Fruit fly (Drosophila melanogaster) whole organism, prepupa: ENCODE measurements around the gene Trim9.

Experiments
- Blimp-1 ChIP-seq: fragments of 200-800 bp; sonication (Bioruptor generic); optimal IDR thresholded peaks from 3 replicates; lab custom pipeline; 2017; ENCODE audit warnings: missing biosample characterization, missing genetic modification characterization, mild to moderate bottlenecking, moderate library complexity, missing genetic modification reagents
- CG10631 ChIP-seq: fragments of 200-800 bp; sonication (Bioruptor generic); optimal IDR thresholded peaks from 2 replicates; lab custom pipeline; 2016; ENCODE audit warnings: missing biosample characterization, missing genetic modification characterization
- CG10669 ChIP-seq: fragments of 200-800 bp; sonication (Bioruptor generic); optimal IDR thresholded peaks from 3 replicates; lab custom pipeline; 2018; ENCODE audit warnings: missing biosample characterization, mild to moderate bottlenecking, missing genetic modification characterization, moderate library complexity
- CG11294 ChIP-seq: fragments of 200-800 bp; sonication (Bioruptor generic); IDR thresholded peaks from 2 replicates; pipeline ENCODE4 v1.3.6; 2022; ENCODE audit warnings: missing biosample characterization, missing genetic modification characterization
- CG11902 ChIP-seq: fragments of 200-800 bp; sonication (Bioruptor generic); optimal IDR thresholded peaks from 3 replicates; lab custom pipeline; 2016; ENCODE audit warnings: missing biosample characterization, missing genetic modification characterization
- CG1621 ChIP-seq: fragments of 200-800 bp; sonication (Bioruptor generic); optimal IDR thresholded peaks from 3 replicates; lab custom pipeline; 2018; ENCODE audit warnings: missing biosample characterization, mild to moderate bottlenecking, missing genetic modification characterization
- CG16779 ChIP-seq: fragments of 200-800 bp; sonication (Bioruptor generic); optimal IDR thresholded peaks from 3 replicates; lab custom pipeline; 2017; ENCODE audit warnings: missing biosample characterization, mild to moderate bottlenecking, missing genetic modification characterization
- CG3032 ChIP-seq: fragments of 200-800 bp; optimal IDR thresholded peaks from 2 replicates; lab custom pipeline; 2019; ENCODE audit warnings: missing biosample characterization, mild to moderate bottlenecking, missing genetic modification characterization, moderate library complexity
- CG31627 ChIP-seq: fragments of 200-800 bp; sonication (Bioruptor generic); optimal IDR thresholded peaks from 3 replicates; lab custom pipeline; 2016; ENCODE audit warnings: missing biosample characterization, missing genetic modification characterization
- CG34406 ChIP-seq: fragments of 200-800 bp; sonication (Bioruptor generic); optimal IDR thresholded peaks from 3 replicates; lab custom pipeline; 2016; ENCODE audit warnings: missing biosample characterization, missing genetic modification characterization
- CG3919 ChIP-seq: fragments of 200-800 bp; sonication (Bioruptor generic); optimal IDR thresholded peaks from 3 replicates; lab custom pipeline; 2016; ENCODE audit warnings: missing biosample characterization, missing genetic modification characterization
- CG4318 ChIP-seq: fragments of 200-800 bp; sonication (Bioruptor generic); optimal IDR thresholded peaks from 3 replicates; lab custom pipeline; 2017; ENCODE audit warnings: missing biosample characterization, mild to moderate bottlenecking, missing genetic modification characterization
- CG6792 ChIP-seq: fragments of 200-800 bp; sonication (Bioruptor generic); optimal IDR thresholded peaks from 3 replicates; lab custom pipeline; 2016; ENCODE audit warnings: missing biosample characterization, missing genetic modification characterization
- CG6808 ChIP-seq: fragments of 200-800 bp; sonication (Bioruptor generic); optimal IDR thresholded peaks from 3 replicates; lab custom pipeline; 2017; ENCODE audit warnings: missing biosample characterization, missing genetic modification characterization, mild to moderate bottlenecking, moderate library complexity, missing genetic modification reagents
- CG6854 ChIP-seq: fragments of 200-800 bp; sonication (Bioruptor generic); optimal IDR thresholded peaks from 2 replicates; lab custom pipeline; 2017; ENCODE audit warnings: missing biosample characterization, mild to moderate bottlenecking, missing genetic modification characterization
- CG7368 ChIP-seq: fragments of 200-800 bp; sonication (Bioruptor generic); optimal IDR thresholded peaks from 3 replicates; lab custom pipeline; 2016; ENCODE audit warnings: missing biosample characterization, missing genetic modification characterization
- CG8319 ChIP-seq: fragments of 200-800 bp; sonication (Bioruptor generic); optimal IDR thresholded peaks from 3 replicates; lab custom pipeline; 2016; ENCODE audit warnings: missing biosample characterization, missing genetic modification characterization
- CG8632 ChIP-seq: fragments of 200-800 bp; sonication (Bioruptor generic); optimal IDR thresholded peaks from 3 replicates; lab custom pipeline; 2016; ENCODE audit warnings: missing biosample characterization, missing genetic modification characterization
- CG9139 ChIP-seq: fragments of 200-800 bp; sonication (Bioruptor generic); optimal IDR thresholded peaks from 3 replicates; lab custom pipeline; 2017; ENCODE audit warnings: missing biosample characterization, mild to moderate bottlenecking, missing genetic modification characterization
- Eip75B ChIP-seq: fragments of 200-800 bp; sonication (Bioruptor generic); optimal IDR thresholded peaks from 3 replicates; lab custom pipeline; 2016; ENCODE audit warnings: missing biosample characterization, missing genetic modification characterization
- Eip78C ChIP-seq: fragments of 200-800 bp; sonication (Bioruptor generic); peaks from one replicate; lab custom pipeline; 2016; ENCODE audit warnings: missing biosample characterization, missing genetic modification characterization
- Eip93F ChIP-seq: fragments of 200-800 bp; sonication (Bioruptor generic); optimal IDR thresholded peaks from 2 replicates; lab custom pipeline; 2016; ENCODE audit warnings: missing biosample characterization, mild to moderate bottlenecking, missing genetic modification characterization
- Ets21C ChIP-seq: fragments of 200-800 bp; sonication (Bioruptor generic); optimal IDR thresholded peaks from 3 replicates; lab custom pipeline; 2016; ENCODE audit warnings: missing biosample characterization, missing genetic modification characterization
- Gug ChIP-seq: fragments of 200-800 bp; sonication (Bioruptor generic); IDR thresholded peaks from 2 replicates; pipeline ENCODE4 v1.3.6; 2022; ENCODE audit warnings: missing biosample characterization, missing genetic modification characterization
- Hr38 ChIP-seq: sonication (Bioruptor generic); optimal IDR thresholded peaks from 2 replicates; lab custom pipeline; 2016; ENCODE audit warnings: missing biosample characterization, missing genetic modification characterization
- Lpt ChIP-seq: fragments of 200-800 bp; sonication (Bioruptor generic); optimal IDR thresholded peaks from 3 replicates; lab custom pipeline; 2016; ENCODE audit warnings: missing biosample characterization, missing genetic modification characterization
- OdsH ChIP-seq: fragments of 200-800 bp; sonication (Bioruptor generic); optimal IDR thresholded peaks from 3 replicates; lab custom pipeline; 2016; ENCODE audit warnings: missing biosample characterization, missing genetic modification characterization
- Smox ChIP-seq: fragments of 200-800 bp; sonication (Bioruptor generic); optimal IDR thresholded peaks from 3 replicates; lab custom pipeline; 2016; ENCODE audit warnings: missing biosample characterization, missing genetic modification characterization
- Sox102F ChIP-seq: fragments of 200-800 bp; sonication (Bioruptor generic); optimal IDR thresholded peaks from 2 replicates; lab custom pipeline; 2016; ENCODE audit warnings: missing biosample characterization, mild to moderate bottlenecking, missing genetic modification characterization
- Sox14 ChIP-seq: fragments of 200-800 bp; sonication (Bioruptor generic); optimal IDR thresholded peaks from 3 replicates; lab custom pipeline; 2016; ENCODE audit warnings: missing biosample characterization, missing genetic modification characterization
- Sox15 ChIP-seq: fragments of 200-800 bp; sonication (Bioruptor generic); optimal IDR thresholded peaks from 3 replicates; lab custom pipeline; 2016; ENCODE audit warnings: missing biosample characterization, missing genetic modification characterization
- achi ChIP-seq: fragments of 200-800 bp; sonication (Bioruptor generic); optimal IDR thresholded peaks from 3 replicates; lab custom pipeline; 2016; ENCODE audit warnings: missing biosample characterization, missing genetic modification characterization
- acj6 ChIP-seq: fragments of 200-800 bp; sonication (Bioruptor generic); optimal IDR thresholded peaks from 3 replicates; lab custom pipeline; 2016; ENCODE audit warnings: missing biosample characterization, missing genetic modification characterization
- cyc ChIP-seq: fragments of 200-800 bp; sonication (Bioruptor generic); optimal IDR thresholded peaks from 3 replicates; lab custom pipeline; 2016; ENCODE audit warnings: missing biosample characterization, missing genetic modification characterization
- dsx ChIP-seq: fragments of 200-800 bp; optimal IDR thresholded peaks from 3 replicates; lab custom pipeline; 2019; ENCODE audit warnings: missing biosample characterization, mild to moderate bottlenecking, missing genetic modification characterization, moderate library complexity; ENCODE audit not compliant: poor library complexity, severe bottlenecking
- eg ChIP-seq: fragments of 200-800 bp; sonication (Bioruptor generic); IDR thresholded peaks from 3 replicates; pipeline ENCODE4 v1.3.6; 2022; ENCODE audit warnings: missing biosample characterization, missing genetic modification characterization
- esn ChIP-seq: fragments of 200-800 bp; sonication (Bioruptor generic); optimal IDR thresholded peaks from 2 replicates; lab custom pipeline; 2016; ENCODE audit warnings: missing biosample characterization, mild to moderate bottlenecking, missing genetic modification characterization, moderate library complexity
- fd59A ChIP-seq: fragments of 200-800 bp; sonication (Bioruptor generic); optimal IDR thresholded peaks from 2 replicates; lab custom pipeline; 2017; ENCODE audit warnings: missing biosample characterization, mild to moderate bottlenecking, missing genetic modification characterization, missing genetic modification reagents
- fd85E ChIP-seq: fragments of 200-800 bp; sonication (Bioruptor generic); optimal IDR thresholded peaks from 3 replicates; lab custom pipeline; 2016; ENCODE audit warnings: missing biosample characterization, missing genetic modification characterization
- fkh ChIP-seq: fragments of 200-800 bp; sonication (Bioruptor generic); optimal IDR thresholded peaks from 3 replicates; lab custom pipeline; 2017; ENCODE audit warnings: missing biosample characterization, mild to moderate bottlenecking, missing genetic modification characterization, moderate library complexity
- lz ChIP-seq: fragments of 200-800 bp; sonication (Bioruptor generic); optimal IDR thresholded peaks from 3 replicates; lab custom pipeline; 2016; ENCODE audit warnings: missing biosample characterization, missing genetic modification characterization
- net ChIP-seq: fragments of 200-800 bp; sonication (Bioruptor generic); optimal IDR thresholded peaks from 3 replicates; lab custom pipeline; 2016; ENCODE audit warnings: missing biosample characterization, missing genetic modification characterization
- pdm3 ChIP-seq: fragments of 200-800 bp; sonication (Bioruptor generic); optimal IDR thresholded peaks from 3 replicates; lab custom pipeline; 2016; ENCODE audit warnings: missing biosample characterization, missing genetic modification characterization
- salr ChIP-seq, 2 experiments: fragments of 200-800 bp; sonication (Bioruptor generic); optimal IDR thresholded peaks; 3 replicates each; lab custom pipeline; 2016 to 2018; ENCODE audit warnings: missing biosample characterization in 2 of 2, missing genetic modification characterization in 2 of 2, mild to moderate bottlenecking in 1 of 2
- ss ChIP-seq, 2 experiments: fragments of 200-800 bp; sonication (Bioruptor generic); optimal IDR thresholded peaks; 2 replicates in 1 of 2; 3 replicates in 1 of 2; lab custom pipeline; 2017 to 2018; ENCODE audit warnings: mild to moderate bottlenecking in 2 of 2, missing biosample characterization in 2 of 2, missing genetic modification characterization in 2 of 2, moderate library complexity in 1 of 2
- svp ChIP-seq: fragments of 200-800 bp; sonication (Bioruptor generic); peaks from one replicate; lab custom pipeline; 2016; ENCODE audit warnings: missing biosample characterization, missing genetic modification characterization
- vri ChIP-seq: fragments of 200-800 bp; sonication (Bioruptor generic); optimal IDR thresholded peaks from 3 replicates; lab custom pipeline; 2016; ENCODE audit warnings: missing biosample characterization, mild to moderate bottlenecking, missing genetic modification characterization

The Trim9 gene

dm6 chr2L:10614660-10615479 lies 70.2 kb downstream of the Trim9 start (continued):
- TF ChIP-seq Ets21C (GFP tag; lab: Kevin White, UChicago) (no peak), CG11294 (GFP tag; lab: Robert Waterston, UW) (no peak), CG9139 (no peak), CG8319 (GFP tag; lab: Kevin White, UChicago) (no peak), Hr38 (GFP tag; lab: Kevin White, UChicago) (no peak), lz (GFP tag; lab: Kevin White, UChicago) (no peak), pdm3 (GFP tag; lab: Kevin White, UChicago) (peak; percentile 7), Eip78C (GFP tag; lab: Kevin White, UChicago) (peak; percentile 61), CG11902 (GFP tag; lab: Kevin White, UChicago) (no peak), CG3032 (tag; lab: Kevin White, UChicago) (peak; percentile 26), CG3919 (no peak), acj6 (peak; percentile 17), Sox102F (no peak), CG10631 (GFP tag; lab: Kevin White, UChicago) (peak; percentile 35), CG6808 (GFP tag; lab: Kevin White, UChicago) (peak; percentile 5), vri (no peak), CG8632 (GFP tag; lab: Kevin White, UChicago) (no peak), CG6854 (GFP tag; lab: Kevin White, UChicago) (no peak), fd85E (no peak), Blimp-1 (no peak), Gug (GFP tag; lab: Robert Waterston, UW) (no peak), Sox14 (GFP tag; lab: Kevin White, UChicago) (no peak), cyc (GFP tag; lab: Kevin White, UChicago) (no peak), CG6792 (GFP tag; lab: Kevin White, UChicago) (no peak), achi (GFP tag; lab: Kevin White, UChicago) (peak; percentile 20), ss (GFP tag; optimal IDR thresholded peaks at IDR 0.05; lab: Kevin White, UChicago) (no peak), CG31627 (no peak), esn (GFP tag; lab: Kevin White, UChicago) (peak; percentile 3), net (GFP tag; lab: Kevin White, UChicago) (no peak), CG7368 (GFP tag; lab: Kevin White, UChicago) (no peak), CG34406 (GFP tag; lab: Kevin White, UChicago) (no peak), CG16779 (tag; lab: Kevin White, UChicago) (no peak), eg (GFP tag; lab: Robert Waterston, UW) (0 out of 3 replicates have a peak, but pooled peaks have one; percentile 7), CG1621 (tag; lab: Kevin White, UChicago) (no peak), CG4318 (GFP tag; lab: Kevin White, UChicago) (no peak), Lpt (GFP tag; lab: Kevin White, UChicago) (no peak), svp (GFP tag; lab: Kevin White, UChicago) (no peak), Eip75B (GFP tag; lab: Kevin White, UChicago) (no peak), Sox15 (GFP tag; lab: Kevin White, UChicago) (no peak)
- TF ChIP-seq, all 60 proteins: peak for 18

- TF ChIP-seq dsx (GFP tag; lab: Kevin White, UChicago): peak; percentile 40
- TF ChIP-seq salr (GFP tag; optimal IDR thresholded peaks at IDR 0.05; lab: Kevin White, UChicago): no peak
- TF ChIP-seq CG6854 (GFP tag; lab: Kevin White, UChicago): peak; percentile 37
- no peak for TF ChIP-seq Lpt (GFP tag; lab: Kevin White, UChicago)
- TF ChIP-seq CG11294 (GFP tag; lab: Robert Waterston, UW): no peak
- peak; percentile 69 for TF ChIP-seq OdsH (GFP tag; lab: Kevin White, UChicago)
- peak; percentile 47 for TF ChIP-seq CG10669 (GFP tag; lab: Kevin White, UChicago)
- peak; percentile 57 for TF ChIP-seq achi (GFP tag; lab: Kevin White, UChicago)
- no peak for TF ChIP-seq fd85E
- peak; percentile 30 for TF ChIP-seq Sox15 (GFP tag; lab: Kevin White, UChicago)
- TF ChIP-seq fkh: no peak
- peak; percentile 66 for TF ChIP-seq acj6
- TF ChIP-seq lz (GFP tag; lab: Kevin White, UChicago): peak; percentile 66
- TF ChIP-seq Eip78C (GFP tag; lab: Kevin White, UChicago): peak; percentile 92
- TF ChIP-seq ss (GFP tag; optimal IDR thresholded peaks at IDR 0.05; lab: Kevin White, UChicago): peak; percentile 6 to 44
- peak; percentile 56 for TF ChIP-seq fd59A
- peak; percentile 67 for TF ChIP-seq CG6792 (GFP tag; lab: Kevin White, UChicago)
- TF ChIP-seq CG8632 (GFP tag; lab: Kevin White, UChicago): peak; percentile 54
- peak; percentile 55 for TF ChIP-seq CG31627
- TF ChIP-seq esn (GFP tag; lab: Kevin White, UChicago): peak; percentile 79
- TF ChIP-seq Sox102F: peak; percentile 72
- peak; percentile 53 for TF ChIP-seq Sox14 (GFP tag; lab: Kevin White, UChicago)
- TF ChIP-seq cyc (GFP tag; lab: Kevin White, UChicago): peak; percentile 48
- TF ChIP-seq Eip93F (GFP tag; lab: Kevin White, UChicago): no peak
- TF ChIP-seq Smox (GFP tag; lab: Kevin White, UChicago): peak; percentile 69
Observed at dm6 chr2L:10615889-10616288, 71.2 kb downstream of the Trim9 start.
